Worm (Caenorhabditis elegans) whole organism, L4 larva: ENCODE data around the gene C17F4.3.

Source experiments
- daf-12 ChIP-seq: fragments of 150-350 bp; optimal IDR thresholded peaks from 2 replicates; lab custom pipeline; 2014; ENCODE audit warnings: missing biosample characterization, missing genetic modification reagents, missing genetic modification characterization
- mxl-2 ChIP-seq: fragments of 200-800 bp; sonication (Bioruptor generic); conservative IDR thresholded peaks from 2 replicates; pipeline ENCODE4 v1.3.6; 2022; ENCODE audit warnings: missing genetic modification reagents, missing genetic modification characterization, missing compliant biosample characterization
- nhr-28 ChIP-seq: fragments of 150-350 bp; optimal IDR thresholded peaks from 2 replicates; lab custom pipeline; 2014; ENCODE audit warnings: missing biosample characterization, missing genetic modification characterization

ce11 chrII:3208679-3209078 is 31.6 kb upstream of the C17F4.3 start, which contains the start of gene sdz-35:
- TF ChIP-seq mxl-2 (no peak), nhr-28 (tag; lab: Kevin White, UChicago) (no peak), daf-12 (tag; lab: Kevin White, UChicago) (no peak)
